Worm (Caenorhabditis elegans) whole organism, L1 larva: Measurements from ENCODE around the gene fbxb-55.
A peak's percentile ranks its signal among the peaks of the same experiment; 100 is the strongest.

ENCODE experiments used
- alr-1 ChIP-seq: fragments of 200-800 bp; sonication (Bioruptor generic); optimal IDR thresholded peaks from 2 replicates; lab custom pipeline; 2018; ENCODE audit warnings: borderline replicate concordance, mild to moderate bottlenecking, missing genetic modification characterization, missing compliant biosample characterization
- aly-2 ChIP-seq: fragments of 150-350 bp; optimal IDR thresholded peaks from 2 replicates; lab custom pipeline; 2014; ENCODE audit warnings: missing biosample characterization, missing genetic modification characterization
- ama-1 ChIP-seq: fragments of 150-350 bp; optimal IDR thresholded peaks from 2 replicates; lab custom pipeline; 2014
- blmp-1 ChIP-seq: fragments of 150-350 bp; optimal IDR thresholded peaks from 2 replicates; lab custom pipeline; 2014; ENCODE audit warnings: missing biosample characterization, missing genetic modification characterization
- ceh-82 ChIP-seq, 3 experiments: fragments of 150-350 bp in 1 of 3; sonication (generic microtip) in 2 of 3; optimal IDR thresholded peaks; 2 replicates each; lab custom pipeline; 2014 to 2017; ENCODE audit warnings: missing biosample characterization in 3 of 3, missing genetic modification characterization in 3 of 3
- ceh-88 ChIP-seq: fragments of 200-800 bp; sonication (Bioruptor generic); IDR thresholded peaks from 2 replicates; pipeline ENCODE4 v1.3.6; 2022; ENCODE audit warnings: missing genetic modification characterization, missing compliant biosample characterization
- ces-1 ChIP-seq: fragments of 150-350 bp; optimal IDR thresholded peaks from 2 replicates; lab custom pipeline; 2014; ENCODE audit warnings: missing biosample characterization, missing genetic modification reagents, missing genetic modification characterization
- dsc-1 ChIP-seq: sonication (generic microtip); optimal IDR thresholded peaks from 2 replicates; lab custom pipeline; 2016; ENCODE audit warnings: mild to moderate bottlenecking, missing genetic modification characterization, missing compliant biosample characterization
- efl-1 ChIP-seq, 4 experiments: fragments of 150-350 bp; optimal IDR thresholded peaks in 3 of 4; peaks in 1 of 4; 1 replicate in 1 of 4; 2 replicates in 3 of 4; lab custom pipeline; 2014; ENCODE audit warnings: missing biosample characterization in 2 of 4, missing genetic modification characterization in 2 of 4, missing genetic modification reagents in 2 of 4
- efl-3 ChIP-seq: fragments of 200-800 bp; sonication (Bioruptor generic); optimal IDR thresholded peaks from 2 replicates; lab custom pipeline; 2018; ENCODE audit warnings: mild to moderate bottlenecking, missing genetic modification characterization, missing compliant biosample characterization
- egl-13 ChIP-seq: sonication (generic microtip); optimal IDR thresholded peaks from 2 replicates; lab custom pipeline; 2016; ENCODE audit warnings: missing genotype, missing genetic modification reagents, missing genetic modification characterization, missing compliant biosample characterization
- elt-2 ChIP-seq: sonication (generic microtip); optimal IDR thresholded peaks from 2 replicates; lab custom pipeline; 2016; ENCODE audit warnings: missing genetic modification characterization, mild to moderate bottlenecking, inconsistent platforms, missing compliant biosample characterization, missing genetic modification reagents
- fkh-10 ChIP-seq: sonication (generic microtip); optimal IDR thresholded peaks from 2 replicates; lab custom pipeline; 2017; ENCODE audit warnings: missing biosample characterization, missing genetic modification reagents, missing genetic modification characterization
- fos-1 ChIP-seq: fragments of 150-350 bp; optimal IDR thresholded peaks from 2 replicates; lab custom pipeline; 2014; ENCODE audit warnings: missing biosample characterization, missing genetic modification characterization
- grh-1 ChIP-seq: fragments of 200-800 bp; sonication (Bioruptor generic); IDR thresholded peaks from 2 replicates; pipeline ENCODE4 v1.3.6; 2022; ENCODE audit warnings: missing genetic modification reagents, missing genetic modification characterization, missing compliant biosample characterization
- hlh-17 ChIP-seq: fragments of 200-800 bp; sonication (Bioruptor generic); optimal IDR thresholded peaks from 2 replicates; lab custom pipeline; 2018; ENCODE audit warnings: missing genetic modification characterization, mild to moderate bottlenecking, missing compliant biosample characterization, moderate library complexity, borderline replicate concordance
- hpl-2 ChIP-seq: fragments of 150-350 bp; optimal IDR thresholded peaks from 2 replicates; lab custom pipeline; 2014; ENCODE audit warnings: missing biosample characterization, missing genetic modification reagents, missing genetic modification characterization
- irx-1 ChIP-seq: sonication (generic microtip); optimal IDR thresholded peaks from 2 replicates; lab custom pipeline; 2016; ENCODE audit warnings: missing genetic modification characterization, missing compliant biosample characterization
- isw-1 ChIP-seq: fragments of 200-800 bp; sonication (Bioruptor generic); IDR thresholded peaks from 2 replicates; pipeline ENCODE4 v1.3.6; 2022; ENCODE audit warnings: missing genetic modification characterization, missing compliant biosample characterization
- jun-1 ChIP-seq: fragments of 150-350 bp; optimal IDR thresholded peaks from 2 replicates; lab custom pipeline; 2014; ENCODE audit warnings: missing biosample characterization, missing genetic modification reagents, missing genetic modification characterization
- lin-14 ChIP-seq: fragments of 200-800 bp; sonication (Bioruptor generic); optimal IDR thresholded peaks from 2 replicates; lab custom pipeline; 2018; ENCODE audit warnings: mild to moderate bottlenecking, missing genetic modification characterization, moderate library complexity, missing compliant biosample characterization
- lin-15B ChIP-seq: fragments of 150-350 bp; sonication (generic microtip); optimal IDR thresholded peaks from 3 replicates; lab custom pipeline; 2014; ENCODE audit warnings: missing biosample characterization, missing genetic modification characterization
- lin-35 ChIP-seq, 2 experiments: fragments of 150-350 bp; optimal IDR thresholded peaks; 2 replicates each; lab custom pipeline; 2014; ENCODE audit warnings: missing biosample characterization in 2 of 2, missing genetic modification characterization in 2 of 2, missing genetic modification reagents in 2 of 2
- lin-39 ChIP-seq: fragments of 150-350 bp; optimal IDR thresholded peaks from 2 replicates; lab custom pipeline; 2014; ENCODE audit warnings: missing biosample characterization, missing genetic modification reagents, missing genetic modification characterization
- lir-3 ChIP-seq: sonication (generic microtip); optimal IDR thresholded peaks from 2 replicates; lab custom pipeline; 2016; ENCODE audit warnings: mild to moderate bottlenecking, missing genetic modification characterization, moderate library complexity, missing compliant biosample characterization; ENCODE audit not compliant: poor library complexity
- mab-9 ChIP-seq: fragments of 200-800 bp; sonication (Bioruptor generic); IDR thresholded peaks from 2 replicates; pipeline ENCODE4 v1.3.6; 2022; ENCODE audit warnings: missing genetic modification reagents, missing genetic modification characterization, missing compliant biosample characterization
- mef-2 ChIP-seq: fragments of 150-350 bp; optimal IDR thresholded peaks from 2 replicates; lab custom pipeline; 2014; ENCODE audit warnings: missing biosample characterization, missing genetic modification characterization
- nhr-11 ChIP-seq: fragments of 150-350 bp; optimal IDR thresholded peaks from 2 replicates; lab custom pipeline; 2014; ENCODE audit warnings: missing biosample characterization, missing genetic modification characterization
- nhr-19 ChIP-seq: fragments of 200-800 bp; sonication (Bioruptor generic); conservative IDR thresholded peaks from 2 replicates; pipeline ENCODE4 v1.3.6; 2022; ENCODE audit warnings: missing genetic modification characterization, missing compliant biosample characterization
- nhr-237 ChIP-seq: fragments of 150-350 bp; optimal IDR thresholded peaks from 2 replicates; lab custom pipeline; 2014; ENCODE audit warnings: missing biosample characterization, missing genetic modification characterization
- nhr-77 ChIP-seq: fragments of 150-350 bp; optimal IDR thresholded peaks from 2 replicates; lab custom pipeline; 2014; ENCODE audit warnings: missing biosample characterization, missing genetic modification characterization
- nhr-84 ChIP-seq: sonication (generic microtip); optimal IDR thresholded peaks from 2 replicates; lab custom pipeline; 2017; ENCODE audit warnings: missing biosample characterization, missing genetic modification characterization
- nhr-85 ChIP-seq: sonication (generic microtip); peaks from one replicate; lab custom pipeline; 2016; ENCODE audit warnings: missing genetic modification characterization, inconsistent platforms, missing compliant biosample characterization
- nhr-90 ChIP-seq: sonication (generic microtip); optimal IDR thresholded peaks from 2 replicates; lab custom pipeline; 2016; ENCODE audit warnings: mild to moderate bottlenecking, missing genetic modification characterization, missing compliant biosample characterization; ENCODE audit not compliant: poor library complexity
- pag-3 ChIP-seq: sonication (generic microtip); optimal IDR thresholded peaks from 2 replicates; lab custom pipeline; 2017; ENCODE audit warnings: missing genetic modification characterization, mild to moderate bottlenecking, missing compliant biosample characterization, antibody characterized with exemption, borderline replicate concordance; ENCODE audit not compliant: insufficient read depth
- skn-1 ChIP-seq: fragments of 150-350 bp; optimal IDR thresholded peaks from 2 replicates; lab custom pipeline; 2014; ENCODE audit warnings: missing biosample characterization, missing genetic modification characterization
- snu-23 ChIP-seq: sonication (generic microtip); optimal IDR thresholded peaks from 2 replicates; lab custom pipeline; 2016; ENCODE audit warnings: missing genetic modification characterization, missing compliant biosample characterization
- swsn-7 ChIP-seq: sonication (generic microtip); optimal IDR thresholded peaks from 2 replicates; lab custom pipeline; 2016; ENCODE audit warnings: missing genetic modification characterization, missing compliant biosample characterization
- tbx-2 ChIP-seq: sonication (generic microtip); optimal IDR thresholded peaks from 2 replicates; lab custom pipeline; 2016; ENCODE audit warnings: missing genetic modification characterization, missing compliant biosample characterization
- unc-86 ChIP-seq: sonication (generic microtip); optimal IDR thresholded peaks from 2 replicates; lab custom pipeline; 2016; ENCODE audit warnings: missing genetic modification characterization, missing compliant biosample characterization
- unc-98 ChIP-seq: fragments of 200-800 bp; sonication (Bioruptor generic); IDR thresholded peaks from 2 replicates; pipeline ENCODE4 v1.3.6; 2022; ENCODE audit warnings: missing genetic modification characterization, missing compliant biosample characterization
- vab-15 ChIP-seq: sonication (generic microtip); optimal IDR thresholded peaks from 2 replicates; lab custom pipeline; 2017; ENCODE audit warnings: missing genotype, mild to moderate bottlenecking, missing genetic modification characterization, missing compliant biosample characterization
- xbp-1 ChIP-seq: sonication (generic microtip); optimal IDR thresholded peaks from 2 replicates; lab custom pipeline; 2016; ENCODE audit warnings: missing genetic modification characterization, missing compliant biosample characterization
- ztf-11 ChIP-seq, 2 experiments: sonication (generic microtip); optimal IDR thresholded peaks; 2 replicates each; lab custom pipeline; 2016 to 2017; ENCODE audit warnings: missing genetic modification characterization in 2 of 2, missing biosample characterization in 1 of 2, missing compliant biosample characterization in 1 of 2

Gene fbxb-55

DNA sequence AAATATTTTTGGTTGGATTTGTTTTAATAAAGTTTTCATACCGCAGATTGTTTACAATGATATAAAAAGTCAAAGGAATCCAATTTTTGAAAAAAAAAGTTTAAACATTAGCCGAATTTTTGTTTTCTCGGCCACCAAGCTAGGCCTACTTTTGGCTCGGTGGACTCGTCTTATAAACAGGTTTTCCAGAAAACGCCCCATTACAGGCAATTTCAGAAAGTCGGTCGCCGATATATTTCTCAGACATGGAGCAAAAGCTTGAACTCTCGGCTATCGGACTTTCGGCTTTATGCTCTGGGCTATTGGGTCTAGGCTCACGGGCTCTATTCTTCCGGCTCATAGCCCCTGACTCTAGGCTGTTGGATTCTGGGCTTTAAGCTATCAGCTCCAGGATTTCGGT, 14.5 kb downstream of the fbxb-55 start:
- TF ChIP-seq nhr-237 (tag; lab: Kevin White, UChicago) (no peak), lir-3 (no peak), jun-1 (tag; lab: Kevin White, UChicago) (no peak), lin-15B (tag; lab: Kevin White, UChicago) (no peak), lin-39 (tag; lab: Kevin White, UChicago) (no peak), unc-86 (tag; lab: Kevin White, UChicago) (no peak)

DNA sequence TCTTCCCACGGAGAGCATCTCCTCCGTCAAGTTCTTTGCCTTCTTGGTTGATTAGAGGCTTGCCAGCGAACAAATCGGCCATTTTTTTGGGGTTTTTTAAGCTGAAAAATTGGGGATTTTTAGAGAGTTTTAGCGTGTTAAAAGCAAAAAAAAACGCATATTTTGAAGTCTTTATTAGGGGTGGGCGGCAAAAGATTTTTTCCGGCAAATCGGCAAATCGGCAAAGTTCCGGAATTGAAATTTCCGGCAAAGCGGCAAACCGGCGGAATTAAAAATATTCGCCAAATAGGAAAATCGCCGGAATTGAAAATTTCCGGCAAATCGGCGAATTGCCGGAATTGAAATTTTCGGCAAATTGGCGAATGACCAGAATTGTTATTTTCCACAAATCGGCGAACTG, 15.5 kb downstream of the fbxb-55 start, which contains the start of gene C35B1.5:
TSS of gene C35B1.5 (minus strand) at position 101 of the 400 bp plus-strand sequence.
- TF ChIP-seq elt-2 (tag; lab: Kevin White, UChicago) (no peak), irx-1 (tag; lab: Kevin White, UChicago) (no peak), tbx-2 (tag; lab: Kevin White, UChicago) (no peak), aly-2 (tag; lab: Kevin White, UChicago) (no peak)

DNA sequence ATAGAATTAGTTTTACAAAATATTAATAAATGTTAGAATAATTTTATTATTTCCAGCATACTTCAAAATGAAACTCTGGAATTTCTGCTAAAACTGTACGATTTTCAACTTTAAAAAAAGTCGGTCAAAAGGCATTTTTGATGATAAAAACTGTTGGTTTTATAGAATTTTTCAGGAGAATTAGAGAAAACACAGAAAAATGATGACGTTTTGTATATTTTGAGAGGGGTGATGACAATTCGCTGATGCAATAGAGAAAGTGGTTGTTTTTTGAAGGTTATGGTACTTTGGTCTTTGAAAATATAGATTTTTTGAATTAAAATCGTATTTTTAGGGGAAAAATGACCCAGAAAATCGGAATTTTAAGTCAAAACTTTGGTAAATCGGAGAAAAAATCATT, 16.4 kb downstream of the fbxb-55 start:
- TF ChIP-seq elt-2 (tag; lab: Kevin White, UChicago), result peak; percentile 48
- TF ChIP-seq blmp-1 (tag; lab: Kevin White, UChicago), result peak; percentile 8
- TF ChIP-seq skn-1 (tag; lab: Kevin White, UChicago), result peak; percentile 98
- peak; percentile 7 for TF ChIP-seq nhr-90
- no peak for TF ChIP-seq lir-3
- peak; percentile 83 for TF ChIP-seq nhr-85 (tag; lab: Kevin White, UChicago)
- peak; percentile 27 for TF ChIP-seq snu-23 (GFP tag; lab: Kevin White, UChicago)
- TF ChIP-seq lin-35 (GFP tag; optimal IDR thresholded peaks at IDR 0.05; lab: Kevin White, UChicago), result peak in 1 of 2 experiments; percentile 57
- no peak for TF ChIP-seq alr-1 (tag; lab: Kevin White, UChicago)
- TF ChIP-seq nhr-19 (GFP tag; lab: Robert Waterston, UW), result peak; percentile 28; the same call in 1 of the 2 replicates

DNA sequence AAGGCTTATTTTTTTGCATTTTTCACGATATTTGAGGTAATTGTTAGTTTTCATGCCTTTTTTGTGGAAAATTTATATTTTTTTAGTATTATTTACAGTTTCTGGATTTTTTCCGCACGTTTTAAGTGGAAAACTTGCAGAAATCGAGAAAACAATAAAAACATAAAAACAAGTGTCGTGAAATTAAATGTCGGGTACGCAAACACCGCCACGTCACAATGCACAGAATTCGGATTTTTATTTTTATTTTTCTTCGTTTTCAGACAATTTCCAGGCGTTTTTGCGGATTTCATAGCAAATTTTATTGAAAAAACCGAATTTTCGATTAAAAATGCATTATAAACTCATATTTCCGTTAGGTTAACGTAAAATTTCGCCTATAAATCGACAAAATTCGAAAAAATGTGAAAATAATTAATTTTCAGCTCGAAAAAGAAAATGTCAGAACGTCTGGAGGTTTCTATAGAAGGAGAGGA, 17.2 kb downstream of the fbxb-55 start, which contains the start of gene C35B1.2:
TSS of gene C35B1.2 (plus strand) at position 426 of the 476 bp plus-strand sequence.
- no peak for TF ChIP-seq aly-2 (tag; lab: Kevin White, UChicago)
- TF ChIP-seq vab-15 (tag; lab: Kevin White, UChicago), result no peak
- TF ChIP-seq snu-23 (GFP tag; lab: Kevin White, UChicago), result peak; percentile 41
- TF ChIP-seq ces-1 (GFP tag; lab: Kevin White, UChicago), result no peak
- TF ChIP-seq dsc-1 (tag; lab: Kevin White, UChicago), result peak; percentile 29
- peak; percentile 24 for TF ChIP-seq swsn-7 (tag; lab: Kevin White, UChicago)
- no peak for TF ChIP-seq tbx-2 (tag; lab: Kevin White, UChicago)
- no peak for TF ChIP-seq hlh-17
- no peak for TF ChIP-seq mef-2 (tag; lab: Kevin White, UChicago)
- no peak for TF ChIP-seq egl-13
- no peak for TF ChIP-seq lir-3
- no peak for TF ChIP-seq ceh-88 (GFP tag; lab: Robert Waterston, UW)
- TF ChIP-seq nhr-11 (tag; lab: Kevin White, UChicago), result no peak
- TF ChIP-seq fos-1 (tag; lab: Kevin White, UChicago), result no peak
- no peak for TF ChIP-seq ama-1 (lab: Kevin White, UChicago)
- TF ChIP-seq blmp-1 (tag; lab: Kevin White, UChicago), result no peak
- TF ChIP-seq isw-1 (GFP tag; lab: Robert Waterston, UW), result no peak
- no peak for TF ChIP-seq ztf-11 (tag; optimal IDR thresholded peaks at IDR 0.05; lab: Kevin White, UChicago)
- TF ChIP-seq unc-98, result no peak
- TF ChIP-seq mab-9 (GFP tag; lab: Robert Waterston, UW), result no peak
- no peak for TF ChIP-seq elt-2 (tag; lab: Kevin White, UChicago)
- no peak for TF ChIP-seq lin-14
- no peak for TF ChIP-seq ceh-82 (tag; optimal IDR thresholded peaks at IDR 0.05; lab: Kevin White, UChicago)
- TF ChIP-seq hpl-2, result no peak
- no peak for TF ChIP-seq fkh-10
- no peak for TF ChIP-seq lin-15B (tag; lab: Kevin White, UChicago)
- peak; percentile 28 for TF ChIP-seq lin-39 (tag; lab: Kevin White, UChicago)
- TF ChIP-seq grh-1 (GFP tag; lab: Robert Waterston, UW), result no peak
- peak; percentile 31 to 55 for TF ChIP-seq efl-1 (optimal IDR thresholded peaks at IDR 0.05; lab: Kevin White, UChicago)
- peak; percentile 36 to 88 for TF ChIP-seq efl-1 (GFP tag; optimal IDR thresholded peaks at IDR 0.05 in 1 of 2; lab: Kevin White, UChicago)
- no peak for TF ChIP-seq pag-3 (tag; lab: Kevin White, UChicago)
- peak; percentile 29 for TF ChIP-seq xbp-1 (tag; lab: Kevin White, UChicago)
- TF ChIP-seq efl-3 (GFP tag; lab: Kevin White, UChicago), result no peak
- no peak for TF ChIP-seq nhr-84 (tag; lab: Kevin White, UChicago)
- TF ChIP-seq irx-1 (tag; lab: Kevin White, UChicago), result no peak
- TF ChIP-seq nhr-77, result no peak
